Worm (Caenorhabditis elegans): Measurements from ENCODE around the gene uda-1.

Gene uda-1

ce11 chrV:9970119-9970518 is 34.4 kb upstream of the uda-1 start (continued):
- peak; percentile 93 for TF ChIP-seq sox-4 (tag; optimal IDR thresholded peaks at IDR 0.05)
- peak; percentile 38 for TF ChIP-seq ceh-30 (tag; optimal IDR thresholded peaks at IDR 0.05)
- peak; percentile 93 for TF ChIP-seq ceh-2 (tag; optimal IDR thresholded peaks at IDR 0.05)
- TF ChIP-seq unc-3 (GFP tag; conservative IDR thresholded peaks at IDR 0.05) = peak; percentile 82
- TF ChIP-seq unc-3 (tag; optimal IDR thresholded peaks at IDR 0.05) = peak; percentile 90
- peak; percentile 94 for TF ChIP-seq ceh-6 (GFP tag; optimal IDR thresholded peaks at IDR 0.05)
- peak; percentile 80 for TF ChIP-seq pha-2 (tag; optimal IDR thresholded peaks at IDR 0.05)
- peak; percentile 87 for TF ChIP-seq nhr-232 (tag; optimal IDR thresholded peaks at IDR 0.05)
- peak; percentile 77 for TF ChIP-seq rnt-1 (tag; optimal IDR thresholded peaks at IDR 0.05)
- TF ChIP-seq hlh-30 (tag; optimal IDR thresholded peaks at IDR 0.05; ENCODE audit: insufficient read depth) = peak; percentile 42
- TF ChIP-seq unc-42 (tag; optimal IDR thresholded peaks at IDR 0.05) = peak; percentile 78
- TF ChIP-seq ceh-45 (GFP tag; IDR thresholded peaks at IDR 0.05) = peak; percentile 87
- peak; percentile 88 for TF ChIP-seq lin-11 (tag; optimal IDR thresholded peaks at IDR 0.05)
- peak; percentile 93 for TF ChIP-seq elt-2 (tag; optimal IDR thresholded peaks at IDR 0.05)
- TF ChIP-seq tbx-2 (tag; optimal IDR thresholded peaks at IDR 0.05) = peak; percentile 89
- peak; percentile 68 for TF ChIP-seq ceh-24 (tag; optimal IDR thresholded peaks at IDR 0.05)
- peak; percentile 87 for TF ChIP-seq Y22D7AL.16 (tag; optimal IDR thresholded peaks at IDR 0.05)
- TF ChIP-seq hlh-8 (tag; optimal IDR thresholded peaks at IDR 0.05) = peak; percentile 79
- peak; percentile 91 for TF ChIP-seq C38D4.7 (GFP tag; optimal IDR thresholded peaks at IDR 0.05)
- peak; percentile 94 for TF ChIP-seq fkh-6 (tag; optimal IDR thresholded peaks at IDR 0.05)
- peak; percentile 95 for TF ChIP-seq dmd-4 (tag; optimal IDR thresholded peaks at IDR 0.05; ENCODE audit: borderline replicate concordance)
- peak; percentile 89 for TF ChIP-seq K02D7.2 (tag; optimal IDR thresholded peaks at IDR 0.05)
- TF ChIP-seq pag-3 (tag; optimal IDR thresholded peaks at IDR 0.05; ENCODE audit: borderline replicate concordance) = peak; percentile 85
- TF ChIP-seq gmeb-2 (tag; optimal IDR thresholded peaks at IDR 0.05) = peak; percentile 97
- TF ChIP-seq fax-1 (tag; optimal IDR thresholded peaks at IDR 0.05) = peak; percentile 85
- TF ChIP-seq ceh-18 (tag; optimal IDR thresholded peaks at IDR 0.05) = peak; percentile 89
- TF ChIP-seq nfya-1 (tag; optimal IDR thresholded peaks at IDR 0.05) = peak; percentile 78
- peak; percentile 63 for TF ChIP-seq ahr-1 (tag; optimal IDR thresholded peaks at IDR 0.05)
- peak; percentile 54 for TF ChIP-seq tbx-7 (tag; optimal IDR thresholded peaks at IDR 0.05)
- TF ChIP-seq F13H6.1 (tag; optimal IDR thresholded peaks at IDR 0.05) = peak; percentile 94
- TF ChIP-seq sox-2 (GFP tag; IDR thresholded peaks at IDR 0.05) = peak; percentile 89
- peak; percentile 87 for TF ChIP-seq elt-4 (tag; optimal IDR thresholded peaks at IDR 0.05)
- no peak for TF ChIP-seq ceh-22 (tag; optimal IDR thresholded peaks at IDR 0.05)
- no peak for TF ChIP-seq pax-1 (tag; optimal IDR thresholded peaks at IDR 0.05)
- TF ChIP-seq C08G9.2 (tag; optimal IDR thresholded peaks at IDR 0.05) = peak; percentile 88
- TF ChIP-seq pqm-1 (tag; optimal IDR thresholded peaks at IDR 0.05) = peak; percentile 90

ce11 chrV:9974264-9974663 is 30.3 kb upstream of the uda-1 start:
- peak; percentile 30 for TF ChIP-seq ceh-31 (tag; optimal IDR thresholded peaks at IDR 0.05)
- TF ChIP-seq unc-42 (tag; optimal IDR thresholded peaks at IDR 0.05) = peak; percentile 62
- TF ChIP-seq nfya-1 (tag; optimal IDR thresholded peaks at IDR 0.05) = peak; percentile 28
- TF ChIP-seq ceh-48 (tag; optimal IDR thresholded peaks at IDR 0.05) = no peak

- TF ChIP-seq zip-5 (tag; optimal IDR thresholded peaks at IDR 0.05) (no peak), K09A11.1 (tag; optimal IDR thresholded peaks at IDR 0.05; ENCODE audit: insufficient read depth) (no peak), K02D7.2 (tag; optimal IDR thresholded peaks at IDR 0.05) (no peak)
Measured at ce11 chrV:9976138-9976537, 28.4 kb upstream of the uda-1 start, which contains the start of gene unc-41. Gene unc-41 (minus strand): TSS chrV:9976238.

Data from whole organism, late embryonic.